Worm (Caenorhabditis elegans): Measurements from ENCODE around the gene kin-16.

DNA sequence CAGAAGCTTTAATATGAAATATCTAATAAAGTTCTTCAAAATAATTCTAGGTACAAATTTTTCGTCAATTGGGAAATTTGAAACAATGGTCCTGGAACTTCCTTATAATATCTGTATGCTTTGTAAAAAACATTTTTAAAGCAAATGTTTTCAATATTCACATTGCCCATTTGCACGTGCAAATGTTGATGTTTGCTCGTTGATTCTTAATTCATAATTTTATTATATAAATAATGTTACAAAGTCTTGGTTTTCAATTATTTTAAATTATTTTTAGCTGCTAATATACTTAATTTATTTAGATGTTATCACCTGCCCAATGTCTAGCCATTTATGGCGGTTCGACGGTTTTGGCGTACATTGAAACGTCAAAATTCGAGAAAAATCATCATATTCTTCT lies 13.9 kb downstream of the kin-16 start, which contains the start of gene M176.11:
- TF ChIP-seq unc-62 (GFP tag; optimal IDR thresholded peaks at IDR 0.05 in 1 of 2) (no peak), unc-62 (tag; optimal IDR thresholded peaks at IDR 0.05) (no peak), pha-4 (GFP tag; IDR thresholded peaks at IDR 0.05) (no peak), pha-4 (tag; optimal IDR thresholded peaks at IDR 0.05) (no peak), R02D3.7 (tag; optimal IDR thresholded peaks at IDR 0.05) (no peak), lsy-2 (tag; optimal IDR thresholded peaks at IDR 0.05) (no peak), zag-1 (tag; optimal IDR thresholded peaks at IDR 0.05) (no peak), ceh-28 (tag; optimal IDR thresholded peaks at IDR 0.05) (no peak), snpc-4 (tag; optimal IDR thresholded peaks at IDR 0.05) (no peak)

Measured in whole organism, L4 larva.